Worm (Caenorhabditis elegans) whole organism, L4 larva: ENCODE results near the gene srt-43.

Experiments used
- F49E8.2 ChIP-seq: sonication (generic microtip); optimal IDR thresholded peaks from 2 replicates; lab custom pipeline; 2016; ENCODE audit warnings: missing compliant biosample characterization, mild to moderate bottlenecking, missing genetic modification characterization, borderline replicate concordance
- Y75B8A.6 ChIP-seq: fragments of 200-800 bp; sonication (Bioruptor generic); IDR thresholded peaks from 2 replicates; pipeline ENCODE4 v1.3.6; 2022; ENCODE audit warnings: missing genetic modification reagents, missing genetic modification characterization, missing compliant biosample characterization
- duxl-1 ChIP-seq: sonication (generic microtip); optimal IDR thresholded peaks from 2 replicates; lab custom pipeline; 2016; ENCODE audit warnings: mild to moderate bottlenecking, missing genetic modification characterization, moderate library complexity, missing compliant biosample characterization; ENCODE audit not compliant: poor library complexity
- lin-38 ChIP-seq: fragments of 200-800 bp; sonication (Bioruptor generic); IDR thresholded peaks from 2 replicates; pipeline ENCODE4 v1.3.6; 2022; ENCODE audit warnings: missing genetic modification reagents, missing genetic modification characterization, missing compliant biosample characterization
- nhr-42 ChIP-seq: fragments of 200-800 bp; sonication (Bioruptor generic); IDR thresholded peaks from 2 replicates; pipeline ENCODE4 v1.3.6; 2022; ENCODE audit warnings: missing genetic modification characterization, missing compliant biosample characterization
- nhr-77 ChIP-seq: fragments of 150-350 bp; optimal IDR thresholded peaks from 2 replicates; lab custom pipeline; 2014; ENCODE audit warnings: missing biosample characterization, missing genetic modification characterization
- pha-4 ChIP-seq, 2 experiments: fragments of 150-350 bp in 1 of 2; fragments of 200-800 bp in 1 of 2; sonication (Bioruptor generic) in 1 of 2; IDR thresholded peaks in 1 of 2; optimal IDR thresholded peaks in 1 of 2; 2 replicates each; pipeline versions ENCODE4 v1.3.6 to Lab custom; 2014 to 2022; ENCODE audit warnings: missing genetic modification characterization in 2 of 2, missing genetic modification reagents in 2 of 2, missing biosample characterization in 1 of 2, missing compliant biosample characterization in 1 of 2
- pqm-1 ChIP-seq: sonication (generic microtip); optimal IDR thresholded peaks from 2 replicates; lab custom pipeline; 2017; ENCODE audit warnings: missing biosample characterization, missing genetic modification characterization
- skn-1 ChIP-seq: fragments of 150-350 bp; optimal IDR thresholded peaks from 2 replicates; lab custom pipeline; 2014; ENCODE audit warnings: missing biosample characterization, missing genetic modification characterization
- zag-1 ChIP-seq: fragments of 150-350 bp; optimal IDR thresholded peaks from 2 replicates; lab custom pipeline; 2014; ENCODE audit warnings: missing biosample characterization, missing genetic modification characterization
- ztf-11 ChIP-seq: fragments of 150-350 bp; optimal IDR thresholded peaks from 2 replicates; lab custom pipeline; 2014; ENCODE audit warnings: missing biosample characterization, missing genetic modification characterization

ce11 chrV:12732734-12733133, 36.3 kb upstream of the srt-43 start:
- TF ChIP-seq lin-38 (no peak), pha-4 (GFP tag; IDR thresholded peaks at IDR 0.05; lab: Robert Waterston, UW) (no peak), pha-4 (tag; optimal IDR thresholded peaks at IDR 0.05; lab: Kevin White, UChicago) (no peak), zag-1 (tag; lab: Kevin White, UChicago) (no peak), ztf-11 (no peak), nhr-77 (tag; lab: Kevin White, UChicago) (peak; percentile 55), Y75B8A.6 (GFP tag; lab: Robert Waterston, UW) (no peak), nhr-42 (GFP tag; lab: Robert Waterston, UW) (no peak), F49E8.2 (tag; lab: Kevin White, UChicago) (no peak), pqm-1 (tag; lab: Kevin White, UChicago) (peak; percentile 58), duxl-1 (tag; lab: Kevin White, UChicago) (no peak), skn-1 (tag; lab: Kevin White, UChicago) (no peak)
